Worm (Caenorhabditis elegans) whole organism, L2 larva: ENCODE data around the gene sra-13.

Experiments
- R02D3.7 ChIP-seq: fragments of 150-350 bp; optimal IDR thresholded peaks from 2 replicates; lab custom pipeline; 2014; ENCODE audit warnings: missing biosample characterization, missing genetic modification characterization
- alr-1 ChIP-seq: fragments of 150-350 bp; optimal IDR thresholded peaks from 2 replicates; lab custom pipeline; 2014; ENCODE audit warnings: missing biosample characterization, missing genetic modification characterization
- blmp-1 ChIP-seq: sonication (generic microtip); optimal IDR thresholded peaks from 2 replicates; lab custom pipeline; 2017; ENCODE audit warnings: missing genetic modification characterization, mild to moderate bottlenecking, missing compliant biosample characterization, antibody characterized with exemption, moderate library complexity; ENCODE audit not compliant: insufficient read depth
- crh-2 ChIP-seq: sonication (generic microtip); optimal IDR thresholded peaks from 2 replicates; lab custom pipeline; 2017; ENCODE audit warnings: missing biosample characterization, missing genetic modification characterization
- dmd-4 ChIP-seq: sonication (generic microtip); optimal IDR thresholded peaks from 2 replicates; lab custom pipeline; 2017; ENCODE audit warnings: missing biosample characterization, missing genetic modification characterization
- egl-27 ChIP-seq: sonication (generic microtip); optimal IDR thresholded peaks from 3 replicates; lab custom pipeline; 2017; ENCODE audit warnings: missing biosample characterization, missing genetic modification reagents, missing genetic modification characterization
- elt-1 ChIP-seq: fragments of 150-350 bp; optimal IDR thresholded peaks from 2 replicates; lab custom pipeline; 2014; ENCODE audit warnings: missing biosample characterization, missing genetic modification characterization
- elt-3 ChIP-seq: sonication (generic microtip); optimal IDR thresholded peaks from 2 replicates; lab custom pipeline; 2017; ENCODE audit warnings: missing biosample characterization, missing genetic modification characterization
- fos-1 ChIP-seq: fragments of 150-350 bp; optimal IDR thresholded peaks from 2 replicates; lab custom pipeline; 2014; ENCODE audit warnings: missing biosample characterization, missing genetic modification characterization
- lin-11 ChIP-seq: fragments of 150-350 bp; sonication (generic microtip); optimal IDR thresholded peaks from 2 replicates; lab custom pipeline; 2014; ENCODE audit warnings: missing biosample characterization, missing genetic modification characterization, inconsistent platforms, mixed read lengths
- lin-39 ChIP-seq: fragments of 150-350 bp; optimal IDR thresholded peaks from 2 replicates; lab custom pipeline; 2014; ENCODE audit warnings: missing biosample characterization, missing genetic modification reagents, missing genetic modification characterization
- lsy-2 ChIP-seq, 2 experiments: fragments of 150-350 bp in 1 of 2; sonication (generic microtip) in 1 of 2; optimal IDR thresholded peaks; 2 replicates each; lab custom pipeline; 2014 to 2017; ENCODE audit warnings: missing biosample characterization in 2 of 2, missing genetic modification characterization in 2 of 2
- mdl-1 ChIP-seq, 2 experiments: fragments of 150-350 bp in 1 of 2; sonication (generic microtip) in 1 of 2; optimal IDR thresholded peaks; 2 replicates each; lab custom pipeline; 2017; ENCODE audit warnings: missing biosample characterization in 2 of 2, missing genetic modification characterization in 2 of 2
- nhr-10 ChIP-seq: sonication (generic microtip); optimal IDR thresholded peaks from 2 replicates; lab custom pipeline; 2017; ENCODE audit warnings: missing biosample characterization, missing genetic modification characterization
- nhr-12 ChIP-seq: fragments of 150-350 bp; optimal IDR thresholded peaks from 2 replicates; lab custom pipeline; 2014; ENCODE audit warnings: missing biosample characterization, missing genetic modification characterization
- nhr-21 ChIP-seq: fragments of 150-350 bp; optimal IDR thresholded peaks from 2 replicates; lab custom pipeline; 2014; ENCODE audit warnings: missing biosample characterization, missing genetic modification characterization
- nhr-23 ChIP-seq: fragments of 150-350 bp; optimal IDR thresholded peaks from 2 replicates; lab custom pipeline; 2014; ENCODE audit warnings: missing biosample characterization, missing genetic modification reagents, missing genetic modification characterization
- nhr-237 ChIP-seq: fragments of 150-350 bp; optimal IDR thresholded peaks from 2 replicates; lab custom pipeline; 2014; ENCODE audit warnings: missing biosample characterization, missing genetic modification characterization
- nhr-25 ChIP-seq: fragments of 150-350 bp; sonication (generic microtip); optimal IDR thresholded peaks from 3 replicates; lab custom pipeline; 2014; ENCODE audit warnings: missing biosample characterization, missing genetic modification characterization
- nhr-6 ChIP-seq: fragments of 150-350 bp; optimal IDR thresholded peaks from 2 replicates; lab custom pipeline; 2014; ENCODE audit warnings: missing biosample characterization, missing genetic modification characterization
- nhr-77 ChIP-seq: fragments of 150-350 bp; optimal IDR thresholded peaks from 2 replicates; lab custom pipeline; 2014; ENCODE audit warnings: missing biosample characterization, missing genetic modification characterization
- peb-1 ChIP-seq: fragments of 150-350 bp; optimal IDR thresholded peaks from 2 replicates; lab custom pipeline; 2014; ENCODE audit warnings: missing biosample characterization, missing genetic modification characterization
- sem-4 ChIP-seq: fragments of 150-350 bp; optimal IDR thresholded peaks from 2 replicates; lab custom pipeline; 2014; ENCODE audit warnings: missing biosample characterization, missing genetic modification reagents, missing genetic modification characterization
- sma-3 ChIP-seq: sonication (generic microtip); optimal IDR thresholded peaks from 2 replicates; lab custom pipeline; 2016; ENCODE audit warnings: missing genetic modification reagents, missing genetic modification characterization, missing compliant biosample characterization
- sma-9 ChIP-seq, 2 experiments: fragments of 150-350 bp in 1 of 2; sonication (generic microtip) in 1 of 2; optimal IDR thresholded peaks; 2 replicates each; lab custom pipeline; 2014 to 2016; ENCODE audit warnings: missing genetic modification characterization in 2 of 2, mild to moderate bottlenecking in 1 of 2, missing biosample characterization in 1 of 2, missing compliant biosample characterization in 1 of 2, missing genetic modification reagents in 1 of 2, moderate library complexity in 1 of 2
- snpc-4 ChIP-seq: fragments of 150-350 bp; optimal IDR thresholded peaks from 2 replicates; lab custom pipeline; 2014; ENCODE audit warnings: missing biosample characterization, missing genetic modification characterization
- zag-1 ChIP-seq: fragments of 150-350 bp; optimal IDR thresholded peaks from 2 replicates; lab custom pipeline; 2014; ENCODE audit warnings: missing biosample characterization, missing genetic modification characterization
- ztf-4 ChIP-seq: fragments of 150-350 bp; optimal IDR thresholded peaks from 2 replicates; lab custom pipeline; 2014; ENCODE audit warnings: missing biosample characterization, missing genetic modification characterization

The sra-13 gene

ce11 chrII:8396041-8396440 lies 11.4 kb upstream of the sra-13 start, which contains the start of gene F49E12.7:
Gene F49E12.7, minus strand, starts transcription at chrII:8396141.
- no peak for TF ChIP-seq mdl-1 (tag; optimal IDR thresholded peaks at IDR 0.05; lab: Kevin White, UChicago)

DNA sequence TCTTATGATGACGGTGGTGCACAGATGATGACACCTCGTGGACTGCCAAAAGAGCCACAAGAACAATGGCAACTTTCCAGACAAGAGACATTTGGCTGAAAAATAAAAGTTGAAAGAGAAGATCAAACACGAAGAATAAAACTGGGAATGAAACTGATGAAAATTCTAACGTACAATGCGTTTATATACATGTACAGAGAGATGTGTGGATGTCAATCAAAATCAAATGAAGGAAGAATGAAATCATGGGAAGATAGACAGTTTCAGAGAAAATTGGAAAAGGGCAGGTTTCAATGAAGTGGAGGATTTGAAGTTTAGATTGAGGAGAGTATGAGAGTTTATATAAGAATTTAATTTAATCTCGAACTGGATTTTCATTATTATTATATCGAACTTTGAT lies 8.4 kb upstream of the sra-13 start, which contains the start of gene dod-23:
TSS of gene dod-23 (minus strand) at position 101 of the 400 bp plus-strand sequence.
- no peak for TF ChIP-seq nhr-237 (tag; lab: Kevin White, UChicago)
- TF ChIP-seq sem-4 (tag; lab: Kevin White, UChicago) = no peak
- TF ChIP-seq crh-2 = no peak
- TF ChIP-seq peb-1 (tag; lab: Kevin White, UChicago) = no peak
- no peak for TF ChIP-seq elt-3
- TF ChIP-seq egl-27 (tag; lab: Kevin White, UChicago) = no peak
- no peak for TF ChIP-seq sma-3 (GFP tag; lab: Kevin White, UChicago)
- no peak for TF ChIP-seq nhr-6 (tag; lab: Kevin White, UChicago)
- TF ChIP-seq blmp-1 (tag; lab: Kevin White, UChicago) = no peak
- no peak for TF ChIP-seq fos-1 (tag; lab: Kevin White, UChicago)
- TF ChIP-seq lsy-2 (tag; optimal IDR thresholded peaks at IDR 0.05; lab: Kevin White, UChicago) = no peak
- TF ChIP-seq dmd-4 (tag; lab: Kevin White, UChicago) = no peak

DNA sequence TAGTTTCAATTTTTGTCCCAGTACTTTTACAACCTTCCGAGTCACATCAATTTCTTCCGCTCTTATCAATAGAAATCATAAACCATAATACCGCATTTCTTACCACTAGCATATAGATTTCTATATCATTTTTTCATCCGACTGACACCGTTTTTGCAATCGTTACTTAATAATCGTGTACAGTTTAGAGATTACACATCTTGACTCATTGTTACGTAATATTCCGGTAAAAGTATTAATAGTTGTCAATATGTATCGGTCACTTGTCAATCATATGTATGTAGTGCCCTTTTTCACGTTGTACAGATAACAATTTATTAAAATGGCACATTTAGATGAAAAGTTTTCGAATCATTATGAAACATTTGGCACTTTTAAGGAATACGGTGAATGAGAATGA lies 7.5 kb upstream of the sra-13 start:
- TF ChIP-seq sem-4 (tag; lab: Kevin White, UChicago) (no peak), lsy-2 (tag; optimal IDR thresholded peaks at IDR 0.05; lab: Kevin White, UChicago) (no peak), fos-1 (tag; lab: Kevin White, UChicago) (peak; percentile 30)

- TF ChIP-seq zag-1 (tag; lab: Kevin White, UChicago) (no peak), elt-1 (tag; lab: Kevin White, UChicago) (no peak)
These were observed 2.7 kb upstream of the sra-13 start, which contains the start of gene skpo-1 for ce11 chrII:8404748-8405147. Gene skpo-1, minus strand, starts transcription at chrII:8404848.

- TF ChIP-seq lin-39 (tag; lab: Kevin White, UChicago) = no peak
- no peak for TF ChIP-seq sma-3 (GFP tag; lab: Kevin White, UChicago)
- no peak for TF ChIP-seq sma-9 (GFP tag; optimal IDR thresholded peaks at IDR 0.05; lab: Kevin White, UChicago)
- no peak for TF ChIP-seq sma-9 (tag; optimal IDR thresholded peaks at IDR 0.05; lab: Kevin White, UChicago)
- TF ChIP-seq nhr-23 (tag; lab: Kevin White, UChicago) = no peak
- TF ChIP-seq elt-1 (tag; lab: Kevin White, UChicago) = no peak
- no peak for TF ChIP-seq elt-3
- no peak for TF ChIP-seq nhr-77 (tag; lab: Kevin White, UChicago)
- TF ChIP-seq zag-1 (tag; lab: Kevin White, UChicago) = no peak
- no peak for TF ChIP-seq nhr-12 (tag; lab: Kevin White, UChicago)
- no peak for TF ChIP-seq ztf-4
- no peak for TF ChIP-seq egl-27 (tag; lab: Kevin White, UChicago)
- TF ChIP-seq R02D3.7 = no peak
- no peak for TF ChIP-seq crh-2
These were observed 2.2 kb upstream of the sra-13 start, which contains the start of gene ubc-24 for ce11 chrII:8405303-8405702. Gene ubc-24, plus strand, starts transcription at chrII:8405603.

ce11 chrII:8409538-8409937 lies 2.1 kb downstream of the sra-13 start:
- no peak for TF ChIP-seq nhr-21 (tag; lab: Kevin White, UChicago)
- peak; percentile 28 for TF ChIP-seq sem-4 (tag; lab: Kevin White, UChicago)

DNA sequence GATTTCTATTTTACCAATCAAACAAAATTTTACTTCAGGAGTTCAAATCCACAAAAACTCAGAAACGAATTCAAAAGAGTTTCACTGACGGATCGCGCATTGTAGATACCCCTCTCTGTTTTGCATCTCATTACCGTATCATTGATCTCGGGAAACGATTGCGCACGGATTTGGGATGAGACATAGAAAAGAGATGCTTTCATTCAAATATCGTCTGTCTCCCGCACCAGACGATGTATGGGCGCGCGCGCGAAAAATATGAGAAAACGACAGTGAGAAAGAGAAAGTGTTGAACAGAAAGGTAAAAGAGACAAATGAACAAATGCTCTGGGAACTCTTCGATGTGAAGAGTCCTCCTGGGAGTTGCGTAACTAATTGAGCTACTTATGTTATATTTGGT lies 3.5 kb downstream of the sra-13 start:
- TF ChIP-seq nhr-25 (tag; lab: Kevin White, UChicago) (no peak), snpc-4 (tag; lab: Kevin White, UChicago) (no peak), peb-1 (tag; lab: Kevin White, UChicago) (no peak), lin-11 (tag; lab: Kevin White, UChicago) (no peak), nhr-21 (tag; lab: Kevin White, UChicago) (no peak), ztf-4 (no peak), nhr-10 (tag; lab: Kevin White, UChicago) (no peak), mdl-1 (tag; optimal IDR thresholded peaks at IDR 0.05; lab: Kevin White, UChicago) (no peak), alr-1 (no peak), nhr-77 (tag; lab: Kevin White, UChicago) (no peak)
